Worm (Caenorhabditis elegans) whole organism, L4 larva: ENCODE data around the gene F53A9.8.

ENCODE experiments used
- D1046.2 ChIP-seq: fragments of 200-800 bp; sonication (Bioruptor generic); IDR thresholded peaks from 2 replicates; pipeline ENCODE4 v1.3.6; 2022; ENCODE audit warnings: missing genetic modification characterization, missing compliant biosample characterization
- F10B5.3 ChIP-seq: sonication (generic microtip); optimal IDR thresholded peaks from 2 replicates; lab custom pipeline; 2016; ENCODE audit warnings: mild to moderate bottlenecking, missing genetic modification characterization, missing compliant biosample characterization
- F37D6.2 ChIP-seq: sonication (generic microtip); optimal IDR thresholded peaks from 2 replicates; lab custom pipeline; 2016; ENCODE audit warnings: mild to moderate bottlenecking, missing genetic modification characterization, missing compliant biosample characterization
- R02D3.7 ChIP-seq: fragments of 150-350 bp; sonication (generic microtip); optimal IDR thresholded peaks from 3 replicates; lab custom pipeline; 2014; ENCODE audit warnings: missing biosample characterization, missing genetic modification characterization
- Y5F2A.4 ChIP-seq: fragments of 200-800 bp; sonication (Bioruptor generic); optimal IDR thresholded peaks from 2 replicates; lab custom pipeline; 2018; ENCODE audit warnings: mild to moderate bottlenecking, missing genetic modification characterization, missing compliant biosample characterization
- ZK546.5 ChIP-seq, 2 experiments: sonication (generic microtip); optimal IDR thresholded peaks; 2 replicates each; lab custom pipeline; 2017; ENCODE audit warnings: missing biosample characterization in 2 of 2, missing genetic modification characterization in 2 of 2
- ama-1 ChIP-seq: fragments of 150-350 bp; optimal IDR thresholded peaks from 2 replicates; lab custom pipeline; 2014; ENCODE audit warnings: inconsistent platforms, mixed read lengths
- ceh-20 ChIP-seq: fragments of 200-800 bp; sonication (Bioruptor generic); IDR thresholded peaks from 2 replicates; pipeline ENCODE4 v1.3.6; 2022; ENCODE audit warnings: missing genetic modification reagents, missing genetic modification characterization, missing compliant biosample characterization
- ceh-28 ChIP-seq: fragments of 150-350 bp; optimal IDR thresholded peaks from 2 replicates; lab custom pipeline; 2014; ENCODE audit warnings: missing biosample characterization, missing genetic modification reagents, missing genetic modification characterization
- daf-16 ChIP-seq, 3 experiments: sonication (generic microtip); optimal IDR thresholded peaks; 2 replicates each; lab custom pipeline; 2016 to 2017; ENCODE audit warnings: missing genetic modification characterization in 3 of 3, missing genetic modification reagents in 3 of 3, mild to moderate bottlenecking in 2 of 3, missing compliant biosample characterization in 2 of 3, missing biosample characterization in 1 of 3, moderate library complexity in 1 of 3
- dmd-6 ChIP-seq: fragments of 200-800 bp; sonication (Bioruptor generic); IDR thresholded peaks from 2 replicates; pipeline ENCODE4 v1.3.6; 2022; ENCODE audit warnings: missing genetic modification reagents, missing genetic modification characterization, missing compliant biosample characterization
- dpl-1 ChIP-seq: fragments of 150-350 bp; optimal IDR thresholded peaks from 2 replicates; lab custom pipeline; 2014; ENCODE audit warnings: missing biosample characterization, missing genetic modification reagents, missing genetic modification characterization
- duxl-1 ChIP-seq: sonication (generic microtip); optimal IDR thresholded peaks from 2 replicates; lab custom pipeline; 2016; ENCODE audit warnings: mild to moderate bottlenecking, missing genetic modification characterization, moderate library complexity, missing compliant biosample characterization; ENCODE audit not compliant: poor library complexity
- dve-1 ChIP-seq: sonication (generic microtip); optimal IDR thresholded peaks from 2 replicates; lab custom pipeline; 2017; ENCODE audit warnings: antibody characterized with exemption, mild to moderate bottlenecking, missing genetic modification characterization, missing compliant biosample characterization; ENCODE audit not compliant: insufficient read depth
- hif-1 ChIP-seq, 2 experiments: sonication (generic microtip); optimal IDR thresholded peaks; 2 replicates each; lab custom pipeline; 2016 to 2017; ENCODE audit warnings: missing compliant biosample characterization in 2 of 2, missing genetic modification characterization in 2 of 2, missing genetic modification reagents in 2 of 2, missing genotype in 2 of 2, mild to moderate bottlenecking in 1 of 2
- hlh-11 ChIP-seq: fragments of 200-800 bp; sonication (Bioruptor generic); optimal IDR thresholded peaks from 2 replicates; lab custom pipeline; 2018; ENCODE audit warnings: mild to moderate bottlenecking, missing genetic modification characterization, missing compliant biosample characterization
- hlh-30 ChIP-seq: sonication (generic microtip); optimal IDR thresholded peaks from 2 replicates; lab custom pipeline; 2017; ENCODE audit warnings: antibody characterized with exemption, mild to moderate bottlenecking, missing genetic modification characterization, missing compliant biosample characterization; ENCODE audit not compliant: insufficient read depth
- lin-15B ChIP-seq: fragments of 150-350 bp; sonication (generic microtip); optimal IDR thresholded peaks from 3 replicates; lab custom pipeline; 2014; ENCODE audit warnings: missing biosample characterization, missing genetic modification characterization
- mdl-1 ChIP-seq, 2 experiments: fragments of 150-350 bp in 1 of 2; sonication (generic microtip) in 1 of 2; optimal IDR thresholded peaks; 2 replicates each; lab custom pipeline; 2014 to 2017; ENCODE audit warnings: missing biosample characterization in 2 of 2, missing genetic modification characterization in 2 of 2
- mep-1 ChIP-seq: fragments of 150-350 bp; sonication (generic microtip); optimal IDR thresholded peaks from 3 replicates; lab custom pipeline; 2014; ENCODE audit warnings: missing biosample characterization, missing genetic modification characterization
- mxl-2 ChIP-seq: fragments of 200-800 bp; sonication (Bioruptor generic); conservative IDR thresholded peaks from 2 replicates; pipeline ENCODE4 v1.3.6; 2022; ENCODE audit warnings: missing genetic modification reagents, missing genetic modification characterization, missing compliant biosample characterization
- nhr-10 ChIP-seq: fragments of 150-350 bp; optimal IDR thresholded peaks from 2 replicates; lab custom pipeline; 2014; ENCODE audit warnings: missing biosample characterization, missing genetic modification characterization
- nhr-11 ChIP-seq: fragments of 150-350 bp; optimal IDR thresholded peaks from 2 replicates; lab custom pipeline; 2014; ENCODE audit warnings: missing biosample characterization, missing genetic modification characterization
- nhr-111 ChIP-seq: fragments of 200-800 bp; sonication (Bioruptor generic); optimal IDR thresholded peaks from 2 replicates; lab custom pipeline; 2018; ENCODE audit warnings: mild to moderate bottlenecking, missing genetic modification characterization, missing compliant biosample characterization
- nhr-28 ChIP-seq: fragments of 150-350 bp; optimal IDR thresholded peaks from 2 replicates; lab custom pipeline; 2014; ENCODE audit warnings: missing biosample characterization, missing genetic modification characterization
- nhr-41 ChIP-seq: fragments of 200-800 bp; sonication (Bioruptor generic); IDR thresholded peaks from 2 replicates; pipeline ENCODE4 v1.3.6; 2022; ENCODE audit warnings: missing genetic modification reagents, missing genetic modification characterization, missing compliant biosample characterization
- nhr-42 ChIP-seq: fragments of 200-800 bp; sonication (Bioruptor generic); IDR thresholded peaks from 2 replicates; pipeline ENCODE4 v1.3.6; 2022; ENCODE audit warnings: missing genetic modification characterization, missing compliant biosample characterization
- nhr-48 ChIP-seq: sonication (generic microtip); optimal IDR thresholded peaks from 2 replicates; lab custom pipeline; 2016; ENCODE audit warnings: mild to moderate bottlenecking, missing genetic modification characterization, missing compliant biosample characterization
- rbr-2 ChIP-seq: sonication (generic microtip); optimal IDR thresholded peaks from 2 replicates; lab custom pipeline; 2016; ENCODE audit warnings: missing genotype, missing genetic modification characterization, missing compliant biosample characterization
- sdz-12 ChIP-seq: fragments of 200-800 bp; sonication (Bioruptor generic); optimal IDR thresholded peaks from 2 replicates; lab custom pipeline; 2018; ENCODE audit warnings: mild to moderate bottlenecking, missing genetic modification characterization, missing compliant biosample characterization
- skn-1 ChIP-seq: fragments of 150-350 bp; optimal IDR thresholded peaks from 2 replicates; lab custom pipeline; 2014; ENCODE audit warnings: missing biosample characterization, missing genetic modification characterization
- snpc-1.2 ChIP-seq: fragments of 200-800 bp; sonication (Bioruptor generic); IDR thresholded peaks from 2 replicates; pipeline ENCODE4 v1.3.6; 2022; ENCODE audit warnings: missing genetic modification reagents, missing genetic modification characterization, missing compliant biosample characterization
- zag-1 ChIP-seq: fragments of 150-350 bp; optimal IDR thresholded peaks from 2 replicates; lab custom pipeline; 2014; ENCODE audit warnings: missing biosample characterization, missing genetic modification characterization
- ztf-7 ChIP-seq: fragments of 150-350 bp; optimal IDR thresholded peaks from 2 replicates; lab custom pipeline; 2014; ENCODE audit warnings: missing biosample characterization, missing genetic modification characterization

Gene F53A9.8

ce11 chrX:8762927-8763326 is 44.2 kb upstream of the F53A9.8 start:
- peak; percentile 4 for TF ChIP-seq nhr-11
- TF ChIP-seq nhr-41 (GFP tag; lab: Robert Waterston, UW) = no peak
- TF ChIP-seq ceh-20 = no peak
- peak; percentile 3 for TF ChIP-seq hlh-11

DNA sequence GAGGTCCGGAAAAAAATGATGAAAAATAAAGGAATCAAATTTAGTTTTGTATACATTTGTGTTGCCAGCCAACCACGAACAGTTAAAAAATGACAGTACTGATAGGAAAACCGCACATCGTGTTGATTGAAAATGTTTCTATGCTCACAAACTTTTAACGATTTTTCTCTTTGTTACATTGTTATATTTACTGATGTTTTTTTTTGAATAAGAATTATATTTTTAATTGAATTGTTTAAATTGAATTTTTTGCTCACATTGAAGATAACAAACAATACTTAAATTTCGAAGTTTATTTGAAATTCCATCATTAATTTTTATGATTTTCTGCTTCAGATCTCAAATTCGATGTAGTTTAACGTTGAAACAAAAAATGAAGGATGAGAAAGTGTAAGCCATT is 42.8 kb upstream of the F53A9.8 start, which contains the start of gene M02D8.5:
M02D8.5 (minus strand) TSS at position 101 of the 400 bp plus-strand sequence.
- TF ChIP-seq daf-16 (GFP tag; optimal IDR thresholded peaks at IDR 0.05; lab: Kevin White, UChicago) = no peak
- peak; percentile 11 for TF ChIP-seq daf-16 (tag; optimal IDR thresholded peaks at IDR 0.05; lab: Kevin White, UChicago)
- TF ChIP-seq ZK546.5 (tag; optimal IDR thresholded peaks at IDR 0.05; lab: Kevin White, UChicago) = no peak
- TF ChIP-seq sdz-12 (GFP tag; lab: Kevin White, UChicago) = no peak
- TF ChIP-seq duxl-1 (tag; lab: Kevin White, UChicago) = no peak
- TF ChIP-seq nhr-41 (GFP tag; lab: Robert Waterston, UW) = no peak
- no peak for TF ChIP-seq nhr-111 (GFP tag; lab: Kevin White, UChicago)

ce11 chrX:8761060-8761459 is 42.4 kb upstream of the F53A9.8 start:
- peak; percentile 42 for TF ChIP-seq nhr-10
- TF ChIP-seq ama-1 (lab: Kevin White, UChicago) = no peak
- peak in 1 of 2 experiments; percentile 3 for TF ChIP-seq mdl-1 (tag; optimal IDR thresholded peaks at IDR 0.05; lab: Kevin White, UChicago)
- peak; percentile 34 for TF ChIP-seq nhr-28
- TF ChIP-seq ztf-7 (tag; lab: Kevin White, UChicago) = no peak
- no peak for TF ChIP-seq lin-15B (tag; lab: Kevin White, UChicago)
- no peak for TF ChIP-seq mep-1 (tag; lab: Kevin White, UChicago)
- no peak for TF ChIP-seq rbr-2 (tag; lab: Kevin White, UChicago)
- peak in 1 of 2 experiments; percentile 58 for TF ChIP-seq daf-16 (GFP tag; optimal IDR thresholded peaks at IDR 0.05; lab: Kevin White, UChicago)
- peak; percentile 41 for TF ChIP-seq daf-16 (tag; optimal IDR thresholded peaks at IDR 0.05; lab: Kevin White, UChicago)
- peak; percentile 40 for TF ChIP-seq hlh-30 (tag; lab: Kevin White, UChicago)
- TF ChIP-seq hif-1 (tag; optimal IDR thresholded peaks at IDR 0.05; lab: Kevin White, UChicago) = peak in 1 of 2 experiments; percentile 10
- TF ChIP-seq hlh-11 = peak; percentile 12
- TF ChIP-seq dve-1 (tag; lab: Kevin White, UChicago) = peak; percentile 31
- no peak for TF ChIP-seq F37D6.2
- no peak for TF ChIP-seq nhr-48
- TF ChIP-seq D1046.2 = no peak
- TF ChIP-seq, all 104 proteins: peak for 8

ce11 chrX:8755987-8756386 is 37.3 kb upstream of the F53A9.8 start:
- no peak for TF ChIP-seq zag-1 (tag; lab: Kevin White, UChicago)
- no peak for TF ChIP-seq mxl-2
- TF ChIP-seq R02D3.7 (tag; lab: Kevin White, UChicago) = no peak
- no peak for TF ChIP-seq nhr-10
- TF ChIP-seq mdl-1 (tag; optimal IDR thresholded peaks at IDR 0.05; lab: Kevin White, UChicago) = no peak
- TF ChIP-seq dpl-1 (GFP tag; lab: Kevin White, UChicago) = no peak
- TF ChIP-seq dmd-6 (GFP tag; lab: Robert Waterston, UW) = peak; percentile 29; the same call in 1 of the 2 replicates
- TF ChIP-seq nhr-42 = no peak
- TF ChIP-seq skn-1 (tag; lab: Kevin White, UChicago) = no peak
- no peak for TF ChIP-seq snpc-1.2
- peak; percentile 89 for TF ChIP-seq dve-1 (tag; lab: Kevin White, UChicago)
- peak; percentile 18 for TF ChIP-seq nhr-48
- no peak for TF ChIP-seq Y5F2A.4 (GFP tag; lab: Kevin White, UChicago)
- TF ChIP-seq duxl-1 (tag; lab: Kevin White, UChicago) = no peak
- TF ChIP-seq hlh-11 = peak; percentile 38
- TF ChIP-seq hlh-30 (tag; lab: Kevin White, UChicago) = peak; percentile 64
- no peak for TF ChIP-seq F10B5.3 (tag; lab: Kevin White, UChicago)
- TF ChIP-seq ceh-28 (tag; lab: Kevin White, UChicago) = no peak
- no peak for TF ChIP-seq daf-16 (GFP tag; optimal IDR thresholded peaks at IDR 0.05; lab: Kevin White, UChicago)
- peak; percentile 96 for TF ChIP-seq daf-16 (tag; optimal IDR thresholded peaks at IDR 0.05; lab: Kevin White, UChicago)
- TF ChIP-seq nhr-28 = peak; percentile 24
